Worm (Caenorhabditis elegans): Measurements from ENCODE around the gene Y51H7C.41.

Gene Y51H7C.41

ce11 chrII:1398396-1398795 lies 4.7 kb upstream of the Y51H7C.41 start, which contains the start of gene F54D12.2:
Gene F54D12.2 (plus strand): TSS chrII:1398696.
- TF ChIP-seq T22C8.4 (GFP tag; IDR thresholded peaks at IDR 0.05) (no peak), tab-1 (GFP tag; IDR thresholded peaks at IDR 0.05) (no peak)

- TF ChIP-seq flt-1 (GFP tag; IDR thresholded peaks at IDR 0.05) (no peak), ztf-23 (GFP tag; IDR thresholded peaks at IDR 0.05) (no peak), med-1 (GFP tag; optimal IDR thresholded peaks at IDR 0.05; ENCODE audit: insufficient read depth) (no peak), tab-1 (GFP tag; IDR thresholded peaks at IDR 0.05) (no peak), klf-2 (GFP tag; conservative IDR thresholded peaks at IDR 0.05) (no peak), cog-1 (tag; optimal IDR thresholded peaks at IDR 0.05) (no peak), ref-1 (GFP tag; conservative IDR thresholded peaks at IDR 0.05) (no peak), ztf-29 (GFP tag; IDR thresholded peaks at IDR 0.05) (no peak), T22C8.4 (GFP tag; IDR thresholded peaks at IDR 0.05) (no peak)
These were observed 3.0 kb upstream of the Y51H7C.41 start, which contains the start of gene F54D12.1 for ce11 chrII:1400105-1400504. Gene F54D12.1 (plus strand): TSS chrII:1400405.

- TF ChIP-seq ref-1 (GFP tag; conservative IDR thresholded peaks at IDR 0.05) (no peak), med-1 (GFP tag; optimal IDR thresholded peaks at IDR 0.05; ENCODE audit: insufficient read depth) (no peak), cog-1 (tag; optimal IDR thresholded peaks at IDR 0.05) (no peak), T22C8.4 (GFP tag; IDR thresholded peaks at IDR 0.05) (no peak), ztf-29 (GFP tag; IDR thresholded peaks at IDR 0.05) (no peak), klf-2 (GFP tag; conservative IDR thresholded peaks at IDR 0.05) (no peak), flt-1 (GFP tag; IDR thresholded peaks at IDR 0.05) (no peak), ztf-23 (GFP tag; IDR thresholded peaks at IDR 0.05) (no peak), tab-1 (GFP tag; IDR thresholded peaks at IDR 0.05) (no peak)
These were observed 1.6 kb upstream of the Y51H7C.41 start, which contains the start of gene Y51H7C.8 for ce11 chrII:1401474-1401873. Gene Y51H7C.8 (plus strand): TSS chrII:1401774.

DNA sequence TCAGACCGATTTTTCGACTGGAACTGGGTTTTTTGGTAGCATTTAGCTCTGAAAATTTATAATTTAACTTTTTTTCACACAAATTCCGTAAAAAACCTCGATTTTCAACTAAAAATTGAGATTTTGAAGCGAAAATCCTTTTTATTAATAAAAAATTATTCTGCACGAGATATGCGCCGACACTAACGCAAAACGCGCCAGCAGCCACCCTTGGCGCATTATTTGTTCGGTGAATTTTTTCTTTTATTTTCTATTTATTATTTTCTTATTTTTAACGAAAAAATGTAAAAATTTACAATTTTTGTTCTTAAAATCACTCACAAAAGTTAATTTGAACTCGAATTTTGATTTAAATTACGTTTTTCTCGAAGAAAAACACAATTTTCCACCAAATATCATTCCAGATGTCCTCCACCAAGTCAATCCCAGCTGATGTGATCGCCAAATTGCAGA lies 928 bp upstream of the Y51H7C.41 start, which contains the start of gene Y51H7C.7:
TSS of gene Y51H7C.7 (plus strand) at position 403 of the 453 bp plus-strand sequence.
- TF ChIP-seq cog-1 (tag; optimal IDR thresholded peaks at IDR 0.05) (no peak), ztf-23 (GFP tag; IDR thresholded peaks at IDR 0.05) (no peak)

DNA sequence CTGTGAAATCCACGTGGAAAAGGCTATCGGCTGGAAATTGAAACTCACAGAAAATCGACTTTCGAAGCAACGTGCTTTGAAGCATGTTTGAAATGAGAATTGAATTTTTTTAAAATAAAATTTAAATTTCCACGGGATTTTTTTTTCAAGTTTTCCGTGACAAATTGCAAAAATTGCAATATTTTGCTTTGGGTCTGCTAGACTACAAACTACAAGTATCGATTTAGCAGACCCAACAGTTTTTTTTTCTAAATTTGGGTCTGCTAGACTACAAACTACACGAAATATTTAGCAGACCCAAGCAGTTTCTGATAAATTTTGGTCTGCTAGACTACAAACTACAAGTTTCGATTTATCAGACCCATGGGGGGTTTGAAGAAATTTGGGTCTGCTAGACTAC lies 8.3 kb downstream of the Y51H7C.41 start, which contains the start of gene Y51H7C.9:
TSS of gene Y51H7C.9 (minus strand) at position 101 of the 400 bp plus-strand sequence.
- TF ChIP-seq T22C8.4 (GFP tag; IDR thresholded peaks at IDR 0.05) (no peak), ztf-23 (GFP tag; IDR thresholded peaks at IDR 0.05) (no peak), klf-2 (GFP tag; conservative IDR thresholded peaks at IDR 0.05) (no peak), tab-1 (GFP tag; IDR thresholded peaks at IDR 0.05) (no peak), ztf-29 (GFP tag; IDR thresholded peaks at IDR 0.05) (no peak), cog-1 (tag; optimal IDR thresholded peaks at IDR 0.05) (no peak), ref-1 (GFP tag; conservative IDR thresholded peaks at IDR 0.05) (no peak), flt-1 (GFP tag; IDR thresholded peaks at IDR 0.05) (no peak), med-1 (GFP tag; optimal IDR thresholded peaks at IDR 0.05; ENCODE audit: insufficient read depth) (no peak)

DNA sequence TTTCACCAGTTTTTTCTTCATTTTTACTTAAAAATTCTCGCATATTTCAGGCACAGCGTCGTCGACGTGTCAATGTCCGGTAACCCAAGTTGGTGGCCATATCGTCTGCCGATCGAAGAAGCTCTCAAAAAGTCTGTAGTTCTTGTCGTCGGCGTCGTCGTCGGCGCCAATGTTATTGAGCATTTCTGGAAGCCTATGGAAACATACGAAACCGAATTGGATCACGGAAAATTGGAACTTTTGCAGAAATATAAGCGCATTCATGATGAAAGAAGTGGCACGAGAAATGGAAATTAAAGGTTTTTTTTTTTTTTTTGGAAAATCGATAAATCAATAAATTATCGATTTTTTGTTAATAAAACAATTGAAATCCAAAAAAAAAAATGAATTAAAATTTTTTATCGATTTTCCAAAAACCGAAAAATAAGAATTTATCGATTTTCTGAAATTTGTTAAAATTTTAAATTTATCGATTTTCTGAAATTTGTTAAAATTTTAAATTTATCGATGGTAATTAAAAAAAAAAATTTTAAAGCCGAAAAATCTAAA lies 9.3 kb downstream of the Y51H7C.41 start, which contains the start of gene alkb-1:
TSS of gene alkb-1 (plus strand) at position 51 of the 549 bp plus-strand sequence.
- TF ChIP-seq klf-2 (GFP tag; conservative IDR thresholded peaks at IDR 0.05), result no peak
- TF ChIP-seq T22C8.4 (GFP tag; IDR thresholded peaks at IDR 0.05), result peak; percentile 45; the same call in 1 of the 2 replicates

ce11 chrII:1419994-1420393 lies 16.9 kb downstream of the Y51H7C.41 start:
- TF ChIP-seq med-1 (GFP tag; optimal IDR thresholded peaks at IDR 0.05; ENCODE audit: insufficient read depth) (no peak), flt-1 (GFP tag; IDR thresholded peaks at IDR 0.05) (no peak), ztf-23 (GFP tag; IDR thresholded peaks at IDR 0.05) (no peak), T22C8.4 (GFP tag; IDR thresholded peaks at IDR 0.05) (peak; percentile 35; the same call in 1 of the 2 replicates), klf-2 (GFP tag; conservative IDR thresholded peaks at IDR 0.05) (no peak), tab-1 (GFP tag; IDR thresholded peaks at IDR 0.05) (no peak), ref-1 (GFP tag; conservative IDR thresholded peaks at IDR 0.05) (no peak)

- TF ChIP-seq ztf-23 (GFP tag; IDR thresholded peaks at IDR 0.05), result no peak
- no peak for TF ChIP-seq ref-1 (GFP tag; conservative IDR thresholded peaks at IDR 0.05)
- TF ChIP-seq klf-2 (GFP tag; conservative IDR thresholded peaks at IDR 0.05), result no peak
- no peak for TF ChIP-seq T22C8.4 (GFP tag; IDR thresholded peaks at IDR 0.05)
- no peak for TF ChIP-seq med-1 (GFP tag; optimal IDR thresholded peaks at IDR 0.05; ENCODE audit: insufficient read depth)
- TF ChIP-seq cog-1 (tag; optimal IDR thresholded peaks at IDR 0.05), result no peak
- TF ChIP-seq flt-1 (GFP tag; IDR thresholded peaks at IDR 0.05), result no peak
- no peak for TF ChIP-seq tab-1 (GFP tag; IDR thresholded peaks at IDR 0.05)
- no peak for TF ChIP-seq ztf-29 (GFP tag; IDR thresholded peaks at IDR 0.05)
These were observed 17.8 kb downstream of the Y51H7C.41 start for ce11 chrII:1420806-1421463.

- TF ChIP-seq cog-1 (tag; optimal IDR thresholded peaks at IDR 0.05) (no peak), klf-2 (GFP tag; conservative IDR thresholded peaks at IDR 0.05) (no peak), flt-1 (GFP tag; IDR thresholded peaks at IDR 0.05) (no peak), T22C8.4 (GFP tag; IDR thresholded peaks at IDR 0.05) (no peak)
These were observed 20.5 kb downstream of the Y51H7C.41 start, which contains the start of gene Y51H7C.10 for ce11 chrII:1423660-1424059. Gene Y51H7C.10 (minus strand): TSS chrII:1423760.

DNA sequence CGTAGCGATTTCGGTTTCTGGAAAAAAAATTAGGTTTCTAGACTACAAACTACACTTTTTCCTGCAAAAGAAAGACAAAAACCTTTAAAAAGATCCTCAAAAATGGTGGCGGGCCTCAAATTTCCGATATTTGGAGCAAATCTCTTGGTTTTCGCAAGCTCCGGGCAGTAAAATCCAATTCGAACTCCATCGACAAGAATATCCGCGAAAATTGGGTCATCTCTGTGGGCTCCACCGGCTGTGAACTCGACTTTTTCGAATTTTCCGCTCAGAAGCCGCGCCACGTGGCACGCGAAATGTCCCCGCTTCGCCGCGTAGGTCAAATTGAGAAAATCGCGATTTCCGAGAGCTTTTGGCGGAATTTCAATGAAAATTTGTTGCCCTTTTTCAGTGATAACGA lies 33.6 kb downstream of the Y51H7C.41 start:
- no peak for TF ChIP-seq ref-1 (GFP tag; conservative IDR thresholded peaks at IDR 0.05)
- no peak for TF ChIP-seq flt-1 (GFP tag; IDR thresholded peaks at IDR 0.05)
- TF ChIP-seq tab-1 (GFP tag; IDR thresholded peaks at IDR 0.05), result no peak

All from whole organism, midembryonic.